Worm (Caenorhabditis elegans): ENCODE data around the gene Y38C1AA.7.

DNA sequence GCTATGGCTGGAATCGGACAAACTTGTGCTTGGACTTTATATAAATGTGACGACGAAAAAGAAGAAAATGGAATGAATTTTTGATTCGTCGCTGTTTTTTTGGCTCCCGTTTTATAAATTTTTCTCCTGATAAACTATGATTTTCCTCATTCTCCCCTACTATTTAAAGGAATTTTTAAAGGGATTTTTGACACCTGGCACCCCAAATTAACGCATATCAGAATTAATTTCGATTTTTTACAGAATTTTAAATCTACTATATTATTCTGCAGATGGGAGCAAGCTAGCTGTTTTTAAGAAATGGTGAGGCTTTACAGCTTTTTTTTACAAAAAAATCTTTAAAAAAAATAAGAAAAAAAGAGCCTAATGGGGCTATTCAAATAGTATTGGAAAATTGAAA, 46.2 kb downstream of the Y38C1AA.7 start, which contains the start of gene coa-1:
- TF ChIP-seq klf-2 (GFP tag; conservative IDR thresholded peaks at IDR 0.05) (no peak), ztf-29 (GFP tag; IDR thresholded peaks at IDR 0.05) (no peak), flt-1 (GFP tag; IDR thresholded peaks at IDR 0.05) (no peak), ztf-23 (GFP tag; IDR thresholded peaks at IDR 0.05) (no peak), ref-1 (GFP tag; conservative IDR thresholded peaks at IDR 0.05) (no peak)

Data from whole organism, midembryonic.